Worm (Caenorhabditis elegans): ENCODE data around the gene acr-15.

DNA sequence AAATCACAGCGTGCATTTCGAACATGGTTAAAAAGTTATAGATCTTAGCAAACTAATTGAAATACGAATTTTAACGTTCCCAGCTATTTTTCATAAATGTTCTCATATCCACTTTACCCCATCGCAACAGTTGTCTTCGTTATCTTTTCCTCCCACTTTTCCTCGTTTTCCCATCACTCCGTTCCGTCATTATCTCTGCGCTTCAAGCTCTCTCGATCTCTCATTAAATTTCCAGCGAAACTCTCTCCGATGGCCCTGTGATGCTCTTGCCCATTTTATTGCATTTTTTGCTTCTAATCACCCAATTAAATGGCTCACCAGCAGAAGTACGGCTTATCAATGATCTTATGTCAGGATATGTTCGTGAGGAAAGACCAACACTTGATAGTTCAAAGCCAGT, at the start of gene acr-15:
- TF ChIP-seq ceh-91 (GFP tag; IDR thresholded peaks at IDR 0.05) = no peak
- TF ChIP-seq unc-62 (GFP tag; optimal IDR thresholded peaks at IDR 0.05) = no peak
- TF ChIP-seq pha-4 (tag; optimal IDR thresholded peaks at IDR 0.05) = no peak
- TF ChIP-seq B0261.1 (tag; optimal IDR thresholded peaks at IDR 0.05) = no peak
- TF ChIP-seq K11D2.4 (GFP tag; IDR thresholded peaks at IDR 0.05) = no peak
- no peak for TF ChIP-seq hlh-26 (GFP tag; conservative IDR thresholded peaks at IDR 0.05)
- TF ChIP-seq ceh-40 (GFP tag; IDR thresholded peaks at IDR 0.05) = no peak
- TF ChIP-seq snpc-4 (GFP tag; optimal IDR thresholded peaks at IDR 0.05) = no peak
- no peak for TF ChIP-seq snpc-4 (tag; optimal IDR thresholded peaks at IDR 0.05)
- TF ChIP-seq nfya-1 (tag; optimal IDR thresholded peaks at IDR 0.05; ENCODE audit: borderline replicate concordance, insufficient read depth) = no peak
- no peak for TF ChIP-seq ZK185.1 (tag; optimal IDR thresholded peaks at IDR 0.05; ENCODE audit: poor library complexity, severe bottlenecking)
- TF ChIP-seq unc-130 (GFP tag; optimal IDR thresholded peaks at IDR 0.05) = no peak

All from whole organism, young adult.